Fruit fly (Drosophila melanogaster) Kc167 (cell line): ENCODE measurements around the gene CG7884.

Experiments used
- Myc ChIP-seq: fragments of >200 bp; optimal IDR thresholded peaks from 2 replicates; lab custom pipeline; 2017; ENCODE audit warnings: missing external identifiers
- Sin3A ChIP-seq: fragments of >200 bp; optimal IDR thresholded peaks from 2 replicates; lab custom pipeline; 2018; ENCODE audit warnings: missing external identifiers
- h ChIP-seq: fragments of >200 bp; optimal IDR thresholded peaks from 3 replicates; lab custom pipeline; 2018; ENCODE audit warnings: missing external identifiers
- insv ChIP-seq: fragments of >200 bp; optimal IDR thresholded peaks from 3 replicates; lab custom pipeline; 2018; ENCODE audit warnings: missing external identifiers
- psq ChIP-seq: fragments of >200 bp; optimal IDR thresholded peaks from 2 replicates; lab custom pipeline; 2017; ENCODE audit warnings: missing external identifiers
- ttk ChIP-seq: sonication (Bioruptor generic); optimal IDR thresholded peaks from 2 replicates; lab custom pipeline; 2017; ENCODE audit warnings: missing external identifiers

The CG7884 gene

dm6 chrX:19201630-19202029 is 18.8 kb upstream of the CG7884 start, which contains the start of gene CG7990:
Gene CG7990, minus strand, starts transcription at chrX:19201979.
- TF ChIP-seq Myc (lab: Kevin White, UChicago) (no peak), insv (lab: Kevin White, UChicago) (no peak), h (lab: Kevin White, UChicago) (no peak), Sin3A (no peak), psq (no peak)

DNA sequence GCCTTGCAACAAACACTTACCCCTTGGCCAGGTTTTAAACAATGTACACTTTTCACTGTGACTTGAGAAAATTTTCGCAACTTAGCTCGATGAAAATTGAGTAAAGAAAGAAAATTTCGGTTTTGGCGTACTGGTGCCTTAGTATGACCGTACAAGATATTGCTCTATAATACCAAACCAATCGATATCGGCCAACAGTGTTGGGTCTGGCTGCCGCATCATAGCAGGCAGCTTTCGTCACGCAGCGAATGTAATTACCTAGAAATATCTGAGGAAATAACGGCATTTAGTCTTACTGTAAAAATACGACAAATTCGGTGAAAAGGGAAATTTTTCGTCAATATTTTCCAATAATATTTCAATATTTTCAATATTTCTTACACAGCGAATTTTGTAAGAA is 12.4 kb upstream of the CG7884 start, which contains the start of gene Ulp1:
Gene Ulp1 (minus strand): TSS at position 174 of the 400 bp plus-strand sequence.
- TF ChIP-seq Myc (lab: Kevin White, UChicago) = no peak
- TF ChIP-seq Sin3A = no peak
- TF ChIP-seq ttk = no peak
- TF ChIP-seq insv (lab: Kevin White, UChicago) = no peak
- no peak for TF ChIP-seq h (lab: Kevin White, UChicago)
- TF ChIP-seq psq = no peak

DNA sequence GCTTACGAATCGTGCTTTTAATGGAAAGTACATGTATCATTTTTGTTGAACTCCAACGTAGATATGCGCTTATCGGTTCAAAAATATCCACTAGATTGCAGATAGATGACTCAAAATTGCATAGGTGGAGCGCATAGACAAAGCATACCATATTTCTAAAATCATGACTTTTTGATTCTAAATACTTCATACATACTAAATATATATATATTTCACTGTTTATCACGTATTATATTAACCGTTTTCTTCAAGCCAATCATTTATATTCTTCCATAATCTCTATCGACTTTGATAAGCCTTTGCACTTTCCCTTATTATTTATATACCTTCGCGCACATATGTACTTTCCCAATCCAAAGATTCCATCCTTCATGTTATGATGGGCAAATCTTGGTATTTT is 8.4 kb upstream of the CG7884 start, which contains the start of gene CG14195:
Gene CG14195 (minus strand): TSS at position 101 of the 400 bp plus-strand sequence.
- TF ChIP-seq ttk = no peak
- no peak for TF ChIP-seq Sin3A
- no peak for TF ChIP-seq insv (lab: Kevin White, UChicago)
- no peak for TF ChIP-seq h (lab: Kevin White, UChicago)
- TF ChIP-seq psq = no peak
- no peak for TF ChIP-seq Myc (lab: Kevin White, UChicago)

DNA sequence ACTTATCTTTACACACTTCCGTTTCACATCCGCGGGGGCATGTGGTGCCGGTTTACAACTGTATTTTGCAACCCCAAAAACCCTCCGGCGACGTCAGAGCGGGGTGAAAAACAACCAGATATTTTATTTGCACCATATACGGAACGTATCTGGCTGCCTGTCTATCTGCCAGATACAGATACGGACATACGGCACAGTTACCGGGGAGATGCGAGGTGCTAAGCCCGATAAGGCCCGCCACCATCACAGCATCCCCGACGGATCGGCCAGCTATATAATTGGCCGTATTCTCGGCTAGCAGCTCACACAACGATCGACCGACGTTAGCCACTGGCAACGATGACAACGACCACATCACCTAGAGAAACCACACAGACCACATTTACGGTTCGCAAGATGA is 7.5 kb upstream of the CG7884 start, which contains the start of gene Mur18B:
Gene Mur18B (plus strand): TSS at position 301 of the 400 bp plus-strand sequence.
- TF ChIP-seq Myc (lab: Kevin White, UChicago) (no peak), Sin3A (no peak), ttk (no peak)

DNA sequence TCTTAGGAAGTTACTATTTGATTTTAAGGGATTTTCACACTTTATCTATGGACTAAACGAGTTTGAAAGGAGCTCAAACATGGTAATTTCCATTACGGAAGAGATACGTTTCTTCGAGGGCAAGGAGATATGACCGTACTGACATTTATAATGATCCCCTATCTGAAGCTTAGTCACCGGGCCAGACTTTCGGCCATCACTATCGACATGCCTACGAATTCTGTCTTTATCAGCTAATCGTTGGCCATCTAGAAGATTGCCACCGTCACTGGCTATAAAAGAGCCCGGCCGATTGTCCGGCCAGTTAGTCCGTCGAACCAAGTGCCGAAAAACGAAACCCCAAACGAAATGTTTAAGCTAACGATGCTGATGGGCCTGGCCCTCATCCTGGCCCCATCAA is 5.2 kb upstream of the CG7884 start, which contains the start of gene Muc18B:
Gene Muc18B (plus strand): TSS at position 301 of the 400 bp plus-strand sequence.
- TF ChIP-seq h (lab: Kevin White, UChicago) (no peak), psq (no peak)

DNA sequence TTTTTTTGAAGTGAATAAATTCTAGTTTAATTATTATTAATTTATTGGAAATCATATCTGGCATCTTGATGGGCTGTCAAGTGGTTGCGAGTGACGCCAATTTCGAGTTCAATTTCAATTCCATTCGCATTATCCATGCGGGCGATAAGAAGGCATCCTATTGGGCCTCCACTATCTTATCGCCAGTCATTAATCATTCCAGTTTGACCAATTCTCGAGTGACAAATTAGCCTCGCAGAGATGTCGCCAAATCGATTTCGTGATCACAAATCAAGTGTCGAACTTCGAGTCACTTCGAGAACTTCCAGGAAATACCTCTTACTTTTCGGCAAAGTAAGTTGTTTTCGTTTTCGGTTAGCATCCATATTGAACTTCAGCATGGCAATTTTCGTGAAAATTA is 3.8 kb upstream of the CG7884 start:
- TF ChIP-seq ttk (no peak), psq (no peak), Sin3A (no peak), Myc (lab: Kevin White, UChicago) (no peak)

DNA sequence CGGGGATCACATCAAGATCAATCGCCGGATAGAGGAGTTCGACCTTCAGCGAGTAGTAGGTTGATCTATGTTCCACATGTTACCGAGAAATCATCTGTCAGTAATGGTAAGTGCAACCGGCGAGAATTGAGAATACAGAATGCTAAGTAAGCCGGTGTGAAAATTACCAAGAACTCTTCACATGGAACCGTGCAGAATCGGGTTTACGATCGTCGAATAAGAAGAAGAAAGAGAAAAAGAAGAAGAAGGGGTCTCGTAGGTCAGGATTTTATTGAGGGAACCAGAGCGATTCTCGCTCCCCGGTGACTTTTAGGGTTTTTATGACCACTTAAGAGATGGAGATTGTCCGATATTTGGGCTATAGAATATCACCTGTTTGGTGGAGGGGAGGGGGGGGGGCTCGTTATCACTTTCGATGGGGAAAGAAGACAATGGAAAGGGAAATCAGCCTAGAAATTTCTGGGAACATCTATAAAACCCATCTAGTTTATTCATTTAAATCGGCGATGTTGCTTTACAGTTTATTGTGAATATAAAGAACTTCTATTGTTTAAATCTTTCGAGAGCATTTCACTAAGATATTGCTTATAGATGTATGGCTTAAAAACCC is 646 bp downstream of the CG7884 start:
- TF ChIP-seq Myc (lab: Kevin White, UChicago) (no peak), psq (no peak), h (lab: Kevin White, UChicago) (no peak), Sin3A (no peak), ttk (no peak), insv (lab: Kevin White, UChicago) (no peak)

DNA sequence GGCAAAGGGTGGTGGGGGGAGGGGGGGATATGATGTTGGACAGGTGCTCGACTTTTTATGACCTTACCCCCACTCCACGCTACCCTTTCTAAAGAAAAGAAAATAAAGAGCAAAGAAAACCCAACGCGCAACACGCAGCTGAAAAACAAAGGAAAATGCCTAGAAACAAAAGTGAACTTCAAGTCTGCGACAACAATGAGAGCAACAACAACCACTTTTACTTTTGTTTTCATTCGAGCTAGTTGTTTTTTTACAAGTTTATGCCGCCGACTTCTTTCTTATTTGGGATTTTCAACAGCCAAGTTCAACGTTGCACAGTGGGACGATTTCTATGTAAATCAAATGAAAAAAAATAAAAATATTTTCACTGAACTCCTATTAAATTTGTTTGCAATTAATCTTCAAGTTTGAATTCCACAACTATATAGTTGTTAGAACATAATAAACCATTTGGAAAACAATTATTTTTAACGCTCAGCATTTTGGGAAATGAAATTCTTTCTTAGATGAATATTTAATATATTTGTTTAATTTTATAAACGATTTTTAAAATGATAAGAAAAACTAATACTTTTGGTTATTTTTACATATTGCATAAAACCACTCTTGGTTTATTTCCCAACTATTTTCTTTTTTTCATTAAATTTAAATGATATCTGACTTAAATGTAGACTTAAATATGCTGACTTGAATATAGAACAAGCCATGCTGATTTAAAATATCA is 4.3 kb downstream of the CG7884 start:
- TF ChIP-seq psq (no peak), h (lab: Kevin White, UChicago) (no peak), ttk (no peak), Myc (lab: Kevin White, UChicago) (no peak)

DNA sequence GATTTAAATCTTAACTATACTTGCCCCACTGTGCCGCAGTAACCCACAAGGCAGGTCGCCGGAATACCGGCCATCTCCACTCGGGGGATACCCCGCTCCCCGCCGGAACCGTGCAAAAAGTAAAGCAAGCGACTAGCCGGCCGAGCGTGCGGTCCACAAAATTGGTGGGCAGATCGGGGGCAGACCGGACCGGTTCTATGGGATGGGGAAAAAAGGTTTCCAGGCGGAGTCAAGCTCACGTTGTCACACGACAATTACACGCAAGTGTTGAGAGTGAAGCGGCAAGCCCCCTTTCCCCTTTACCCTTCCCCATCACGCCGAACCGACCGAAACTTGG is 4.8 kb downstream of the CG7884 start:
- TF ChIP-seq Sin3A = no peak

DNA sequence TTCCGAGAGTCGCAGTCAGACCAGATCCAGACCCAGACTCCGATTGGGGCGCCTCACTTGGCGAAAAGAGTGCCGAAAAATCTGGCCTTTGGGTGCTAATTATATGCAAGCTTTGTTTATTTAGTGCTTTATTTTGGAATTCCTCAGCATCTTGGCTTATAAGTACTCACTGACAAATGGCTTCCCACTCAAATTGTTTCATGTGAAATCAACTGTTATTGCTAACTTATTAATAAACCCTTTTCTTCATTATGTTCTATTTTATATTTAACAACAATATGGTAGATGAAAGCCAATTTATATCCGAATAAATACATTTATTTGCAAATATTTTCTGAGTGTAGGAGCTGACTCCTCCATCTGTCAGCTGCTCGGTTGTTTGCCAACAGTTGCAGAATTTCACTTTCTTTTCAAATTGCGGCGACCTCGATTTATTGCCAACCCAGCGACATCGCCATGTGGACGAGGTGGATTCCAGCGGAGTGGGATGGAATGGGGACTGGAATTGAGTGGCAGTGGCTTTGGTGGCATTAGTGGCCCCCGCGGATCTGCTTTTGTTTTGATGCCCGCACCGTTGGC is 9.5 kb downstream of the CG7884 start:
- no peak for TF ChIP-seq Sin3A
- no peak for TF ChIP-seq ttk
- no peak for TF ChIP-seq Myc (lab: Kevin White, UChicago)
- TF ChIP-seq h (lab: Kevin White, UChicago) = no peak
- TF ChIP-seq insv (lab: Kevin White, UChicago) = no peak
- TF ChIP-seq psq = no peak

DNA sequence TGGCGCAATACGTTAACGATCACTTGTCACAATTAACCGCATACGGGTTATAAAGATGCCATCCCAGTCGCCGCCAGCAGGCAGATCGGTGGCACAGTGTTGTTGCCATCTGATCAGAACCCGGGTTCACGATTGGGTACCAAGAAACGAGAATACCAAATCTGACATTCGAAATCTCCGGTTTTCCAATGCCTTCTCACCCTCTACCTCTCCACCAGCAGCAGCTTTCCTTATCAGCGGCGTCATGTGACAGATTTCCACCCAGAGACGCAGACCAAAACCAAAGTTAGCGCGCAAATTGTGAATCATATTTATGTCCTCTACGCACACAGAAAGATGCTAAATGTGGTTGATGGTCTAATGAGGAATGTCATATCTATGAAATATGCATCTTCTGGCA is 18.2 kb downstream of the CG7884 start:
- TF ChIP-seq h (lab: Kevin White, UChicago) = no peak

DNA sequence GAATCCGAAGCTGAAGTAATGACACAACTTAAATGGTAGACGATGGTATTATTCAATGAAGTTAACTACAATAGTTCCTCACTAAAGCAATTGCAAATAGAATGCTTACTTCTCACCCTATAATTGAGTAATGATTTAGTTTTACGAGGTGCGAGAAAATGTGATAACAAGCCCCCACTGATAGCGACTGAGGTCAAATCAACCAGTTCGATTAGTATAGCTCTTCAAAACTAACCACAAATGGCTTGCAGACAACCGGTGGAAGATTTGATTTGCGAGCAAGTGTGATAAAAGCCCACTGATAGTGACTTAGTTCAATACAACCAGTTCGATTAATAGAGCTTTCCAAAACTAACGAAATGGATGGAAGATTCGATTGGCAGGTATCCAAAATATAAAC is 18.9 kb downstream of the CG7884 start:
- TF ChIP-seq psq (no peak), insv (lab: Kevin White, UChicago) (no peak), h (lab: Kevin White, UChicago) (no peak), ttk (no peak), Sin3A (no peak), Myc (lab: Kevin White, UChicago) (no peak)

dm6 chrX:19240230-19240839 is 19.9 kb downstream of the CG7884 start:
- no peak for TF ChIP-seq psq
- no peak for TF ChIP-seq ttk
- TF ChIP-seq Sin3A = no peak
- TF ChIP-seq h (lab: Kevin White, UChicago) = no peak
- no peak for TF ChIP-seq Myc (lab: Kevin White, UChicago)
- no peak for TF ChIP-seq insv (lab: Kevin White, UChicago)
